Fruit fly (Drosophila melanogaster): ENCODE data around the gene Dyro.
A peak's percentile ranks its signal among the peaks of the same experiment; 100 is the strongest.

Gene Dyro

DNA sequence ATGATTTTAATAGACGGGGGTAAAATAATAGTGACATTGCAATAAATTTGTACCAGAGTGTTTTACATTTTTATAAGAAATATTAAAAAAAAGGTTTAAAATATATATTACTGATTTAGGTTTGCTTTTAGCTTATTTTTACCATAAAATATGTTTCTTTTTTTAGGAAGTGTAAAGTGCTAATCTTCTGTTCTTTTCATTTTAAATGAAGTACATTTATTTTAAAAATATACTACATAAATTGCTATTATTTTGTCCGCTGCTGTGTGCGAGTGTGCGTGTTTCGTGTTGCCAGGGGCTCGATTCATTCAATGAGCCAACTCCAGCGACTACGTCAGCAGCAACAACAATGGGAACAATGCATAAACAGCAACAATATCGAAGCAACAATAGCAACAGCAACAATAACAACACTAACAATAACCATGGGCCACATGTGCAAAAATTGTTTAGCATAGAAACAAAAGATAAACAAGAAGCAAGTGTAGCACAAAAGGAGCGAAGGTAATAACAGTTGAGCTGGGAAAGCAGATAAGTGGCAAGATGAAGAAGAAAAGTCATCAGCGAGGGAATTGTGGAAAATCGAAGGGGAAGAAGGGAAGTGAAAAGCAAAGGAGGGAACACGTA is 34.1 kb downstream of the Dyro start (continued):
- no peak for TF ChIP-seq CG11398 (GFP tag; optimal IDR thresholded peaks at IDR 0.05)
- TF ChIP-seq usp (GFP tag; optimal IDR thresholded peaks at IDR 0.05): no peak
- peak; percentile 74 for TF ChIP-seq CG18619 (GFP tag; optimal IDR thresholded peaks at IDR 0.05)
- TF ChIP-seq CG10321 (GFP tag; IDR thresholded peaks at IDR 0.05): peak; percentile 58; the same call in 1 of the 2 replicates
- TF ChIP-seq CG1529 (GFP tag; optimal IDR thresholded peaks at IDR 0.05): peak; percentile 66
- TF ChIP-seq CG12155 (GFP tag; optimal IDR thresholded peaks at IDR 0.05): peak; percentile 51
- TF ChIP-seq Hr78 (GFP tag; optimal IDR thresholded peaks at IDR 0.05): peak in 1 of 2 experiments; percentile 80
- TF ChIP-seq fd102C (GFP tag; optimal IDR thresholded peaks at IDR 0.05): peak; percentile 48
- peak; percentile 37 for TF ChIP-seq CrebB (tag; optimal IDR thresholded peaks at IDR 0.05)
- peak; percentile 91 for TF ChIP-seq CG15601 (tag; optimal IDR thresholded peaks at IDR 0.05)
- peak; percentile 72 for TF ChIP-seq ATbp (GFP tag; optimal IDR thresholded peaks at IDR 0.05)
- TF ChIP-seq phol (tag; optimal IDR thresholded peaks at IDR 0.05): peak; percentile 92
- TF ChIP-seq CG2120 (GFP tag; optimal IDR thresholded peaks at IDR 0.05): no peak
- TF ChIP-seq dan (GFP tag; IDR thresholded peaks at IDR 0.05): peak; percentile 44; the same call in 1 of the 2 replicates
- no peak for TF ChIP-seq en (GFP tag; optimal IDR thresholded peaks at IDR 0.05)
- no peak for TF ChIP-seq HLH54F (GFP tag; optimal IDR thresholded peaks at IDR 0.05)
- TF ChIP-seq wdn (GFP tag; IDR thresholded peaks at IDR 0.05): peak; percentile 41; the same call in 1 of the 2 replicates
- peak; percentile 72; the same call in 2 of the 3 replicates for TF ChIP-seq ase (GFP tag; IDR thresholded peaks at IDR 0.05)
- no peak for TF ChIP-seq Bteb2 (GFP tag; optimal IDR thresholded peaks at IDR 0.05)
- no peak for TF ChIP-seq sima (GFP tag; optimal IDR thresholded peaks at IDR 0.05)
- TF ChIP-seq psq (GFP tag; optimal IDR thresholded peaks at IDR 0.05): no peak
- peak; percentile 84 for TF ChIP-seq CG10267 (tag; optimal IDR thresholded peaks at IDR 0.05)
- peak; percentile 95 for TF ChIP-seq dmrt11E (tag; optimal IDR thresholded peaks at IDR 0.05)
- no peak for TF ChIP-seq Kr (GFP tag; optimal IDR thresholded peaks at IDR 0.05)
- peak; percentile 69 for TF ChIP-seq CG1024 (GFP tag; IDR thresholded peaks at IDR 0.05)
- peak; percentile 56 for TF ChIP-seq slou (GFP tag; optimal IDR thresholded peaks at IDR 0.05)
- no peak for TF ChIP-seq wek (GFP tag; optimal IDR thresholded peaks at IDR 0.05)
- peak; percentile 93 for TF ChIP-seq CG11695 (GFP tag; IDR thresholded peaks at IDR 0.05)
- no peak for TF ChIP-seq CG7928 (GFP tag; optimal IDR thresholded peaks at IDR 0.05)
- no peak for TF ChIP-seq bbx (GFP tag; IDR thresholded peaks at IDR 0.05; ENCODE audit: partially characterized antibody)
- TF ChIP-seq sna (GFP tag; IDR thresholded peaks at IDR 0.05; ENCODE audit: partially characterized antibody): no peak
- peak; percentile 94 for TF ChIP-seq Sox100B (GFP tag; optimal IDR thresholded peaks at IDR 0.05)
- peak; percentile 68; the same call in 1 of the 2 replicates for TF ChIP-seq H2.0 (GFP tag; IDR thresholded peaks at IDR 0.05)
- no peak for TF ChIP-seq pros (GFP tag; optimal IDR thresholded peaks at IDR 0.05)
- peak; percentile 72 for TF ChIP-seq CG14441 (GFP tag; IDR thresholded peaks at IDR 0.05)
- TF ChIP-seq Gsc (GFP tag; IDR thresholded peaks at IDR 0.05): no peak
- TF ChIP-seq Dfd (GFP tag; optimal IDR thresholded peaks at IDR 0.05): no peak
- no peak for TF ChIP-seq CG1832 (GFP tag; optimal IDR thresholded peaks at IDR 0.05)
- TF ChIP-seq zf30C (GFP tag; optimal IDR thresholded peaks at IDR 0.05): no peak
- no peak for TF ChIP-seq CG11247 (GFP tag; IDR thresholded peaks at IDR 0.05)
- TF ChIP-seq CG2678 (tag; optimal IDR thresholded peaks at IDR 0.05): peak; percentile 95
- peak; percentile 54 for TF ChIP-seq trh (GFP tag; optimal IDR thresholded peaks at IDR 0.05)
- TF ChIP-seq CG17568 (GFP tag; optimal IDR thresholded peaks at IDR 0.05): peak; percentile 27
- peak; percentile 94 for TF ChIP-seq PHDP (tag; optimal IDR thresholded peaks at IDR 0.05)
- TF ChIP-seq ind (GFP tag; optimal IDR thresholded peaks at IDR 0.05): peak; percentile 64
- TF ChIP-seq CG4360 (GFP tag; IDR thresholded peaks at IDR 0.05): peak; percentile 58
- peak; percentile 84 for TF ChIP-seq Drgx (GFP tag; IDR thresholded peaks at IDR 0.05)
- TF ChIP-seq CG3065 (GFP tag; optimal IDR thresholded peaks at IDR 0.05): no peak
- TF ChIP-seq CG4707 (GFP tag; optimal IDR thresholded peaks at IDR 0.05): peak; percentile 65
- TF ChIP-seq esg (GFP tag; conservative IDR thresholded peaks at IDR 0.05): peak; percentile 86

Data from whole organism, embryonic.